Fruit fly (Drosophila melanogaster) whole organism, embryonic: ENCODE results near the gene beta4GalT7.

ENCODE experiments used
- Awh ChIP-seq: fragments of 200-800 bp; sonication (Bioruptor generic); IDR thresholded peaks from 2 replicates; pipeline ENCODE4, ENCODE4 v1.3.6; 2022; ENCODE audit warnings: missing biosample characterization, missing genetic modification characterization
- CG1024 ChIP-seq: fragments of 200-800 bp; sonication (Bioruptor generic); IDR thresholded peaks from 2 replicates; pipeline ENCODE4 v1.3.6; 2022; ENCODE audit warnings: missing biosample characterization, missing genetic modification characterization
- CG13775 ChIP-seq: fragments of 200-800 bp; sonication (Bioruptor generic); optimal IDR thresholded peaks from 3 replicates; lab custom pipeline; 2017; ENCODE audit warnings: missing biosample characterization, mild to moderate bottlenecking, missing genetic modification characterization
- CG14965 ChIP-seq: fragments of 200-800 bp; sonication (Bioruptor generic); optimal IDR thresholded peaks from 2 replicates; lab custom pipeline; 2016; ENCODE audit warnings: missing biosample characterization, missing genetic modification characterization, borderline replicate concordance
- CG15011 ChIP-seq: fragments of 200-800 bp; sonication (Bioruptor generic); optimal IDR thresholded peaks from 3 replicates; lab custom pipeline; 2018; ENCODE audit warnings: missing biosample characterization, mild to moderate bottlenecking, missing genetic modification characterization
- CG15514 ChIP-seq: fragments of 200-800 bp; sonication (Bioruptor generic); optimal IDR thresholded peaks from 3 replicates; lab custom pipeline; 2017; ENCODE audit warnings: missing biosample characterization, missing genetic modification characterization, mild to moderate bottlenecking, moderate library complexity, missing genetic modification reagents
- CG16779 ChIP-seq: fragments of 200-800 bp; sonication (Bioruptor generic); IDR thresholded peaks from 2 replicates; pipeline ENCODE4 v1.3.6; 2022; ENCODE audit warnings: missing biosample characterization, missing genetic modification characterization
- CG16815 ChIP-seq: fragments of 200-800 bp; sonication (Bioruptor generic); optimal IDR thresholded peaks from 3 replicates; lab custom pipeline; 2017; ENCODE audit warnings: missing biosample characterization, mild to moderate bottlenecking, missing genetic modification characterization
- CG17361 ChIP-seq: fragments of 200-800 bp; sonication (Bioruptor generic); IDR thresholded peaks from 3 replicates; pipeline ENCODE4 v1.3.6; 2022; ENCODE audit warnings: missing biosample characterization, missing genetic modification characterization
- CG2875 ChIP-seq: fragments of 200-800 bp; sonication (Bioruptor generic); optimal IDR thresholded peaks from 2 replicates; lab custom pipeline; 2017; ENCODE audit warnings: missing biosample characterization, mild to moderate bottlenecking, missing genetic modification characterization, missing genetic modification reagents
- CG3163 ChIP-seq: fragments of 200-800 bp; sonication (Bioruptor generic); optimal IDR thresholded peaks from 3 replicates; lab custom pipeline; 2016; ENCODE audit warnings: missing biosample characterization, missing genetic modification characterization
- CG3281 ChIP-seq: fragments of 200-800 bp; sonication (Bioruptor generic); optimal IDR thresholded peaks from 3 replicates; lab custom pipeline; 2017; ENCODE audit warnings: missing biosample characterization, mild to moderate bottlenecking, missing genetic modification characterization
- CG4360 ChIP-seq: fragments of 200-800 bp; sonication (Bioruptor generic); IDR thresholded peaks from 2 replicates; pipeline ENCODE4 v1.3.6; 2022; ENCODE audit warnings: missing biosample characterization, missing genetic modification characterization
- CG4617 ChIP-seq: fragments of 200-800 bp; sonication (Bioruptor generic); optimal IDR thresholded peaks from 3 replicates; lab custom pipeline; 2016; ENCODE audit warnings: missing biosample characterization, missing genetic modification characterization, borderline replicate concordance
- CG5180 ChIP-seq: fragments of 200-800 bp; sonication (Bioruptor generic); optimal IDR thresholded peaks from 3 replicates; lab custom pipeline; 2017; ENCODE audit warnings: missing biosample characterization, missing genetic modification characterization, mild to moderate bottlenecking, moderate library complexity, missing genetic modification reagents
- CG6765 ChIP-seq: fragments of 200-800 bp; sonication (Bioruptor generic); optimal IDR thresholded peaks from 3 replicates; lab custom pipeline; 2017; ENCODE audit warnings: missing biosample characterization, mild to moderate bottlenecking, missing genetic modification characterization
- CG7839 ChIP-seq: fragments of 200-800 bp; sonication (Bioruptor generic); optimal IDR thresholded peaks from 3 replicates; lab custom pipeline; 2018; ENCODE audit warnings: missing biosample characterization, mild to moderate bottlenecking, missing genetic modification characterization, moderate library complexity
- CG8924 ChIP-seq: fragments of 200-800 bp; optimal IDR thresholded peaks from 3 replicates; lab custom pipeline; 2019; ENCODE audit warnings: missing biosample characterization, mild to moderate bottlenecking, missing genetic modification characterization, moderate library complexity
- CG9437 ChIP-seq: fragments of 200-800 bp; sonication (Bioruptor generic); optimal IDR thresholded peaks from 2 replicates; lab custom pipeline; 2018; ENCODE audit warnings: missing biosample characterization, mild to moderate bottlenecking, missing genetic modification characterization
- Dek ChIP-seq: fragments of 200-800 bp; sonication (Bioruptor generic); optimal IDR thresholded peaks from 3 replicates; lab custom pipeline; 2019; ENCODE audit warnings: missing biosample characterization, mild to moderate bottlenecking, missing genetic modification characterization, moderate library complexity
- Drgx ChIP-seq: fragments of 200-800 bp; sonication (Bioruptor generic); IDR thresholded peaks from 2 replicates; pipeline ENCODE4 v1.3.6; 2022; ENCODE audit warnings: missing biosample characterization, missing genetic modification characterization
- HHEX ChIP-seq: fragments of 200-800 bp; sonication (Bioruptor generic); optimal IDR thresholded peaks from 3 replicates; lab custom pipeline; 2017; ENCODE audit warnings: missing biosample characterization, mild to moderate bottlenecking, missing genetic modification characterization, missing genetic modification reagents
- Hand ChIP-seq: fragments of 200-800 bp; sonication (Bioruptor generic); optimal IDR thresholded peaks from 2 replicates; lab custom pipeline; 2017; ENCODE audit warnings: mild to moderate bottlenecking, missing biosample characterization, missing genetic modification reagents, missing genetic modification characterization
- Hmr ChIP-seq: fragments of 200-800 bp; sonication (Bioruptor generic); optimal IDR thresholded peaks from 3 replicates; lab custom pipeline; 2017; ENCODE audit warnings: mild to moderate bottlenecking, missing biosample characterization, missing genetic modification reagents, missing genetic modification characterization
- Hr51 ChIP-seq, 2 experiments: fragments of 200-800 bp; sonication (Bioruptor generic); optimal IDR thresholded peaks; 2 replicates in 1 of 2; 3 replicates in 1 of 2; lab custom pipeline; 2016 to 2018; ENCODE audit warnings: missing biosample characterization in 2 of 2, missing genetic modification characterization in 2 of 2, mild to moderate bottlenecking in 1 of 2, moderate library complexity in 1 of 2
- Jarid2 ChIP-seq: fragments of 200-800 bp; sonication (Bioruptor generic); optimal IDR thresholded peaks from 3 replicates; lab custom pipeline; 2017; ENCODE audit warnings: mild to moderate bottlenecking, missing biosample characterization, missing genetic modification reagents, missing genetic modification characterization
- Ssrp ChIP-seq: fragments of 200-800 bp; sonication (Bioruptor generic); optimal IDR thresholded peaks from 2 replicates; lab custom pipeline; 2018; ENCODE audit warnings: missing biosample characterization, mild to moderate bottlenecking, missing genetic modification characterization, moderate library complexity
- Tbp ChIP-seq: fragments of >200 bp; optimal IDR thresholded peaks from 2 replicates; lab custom pipeline; 2018; ENCODE audit warnings: missing biosample characterization, missing genetic modification characterization
- Xrp1 ChIP-seq: fragments of 200-800 bp; sonication (Bioruptor generic); IDR thresholded peaks from 2 replicates; pipeline ENCODE4 v1.3.6; 2022; ENCODE audit warnings: missing biosample characterization, missing genetic modification characterization
- al ChIP-seq: fragments of 200-800 bp; sonication (Bioruptor generic); IDR thresholded peaks from 2 replicates; pipeline ENCODE4 v1.3.6; 2022; ENCODE audit warnings: missing biosample characterization, missing genetic modification characterization
- chif ChIP-seq, 2 experiments: fragments of 200-800 bp; sonication (Bioruptor generic); optimal IDR thresholded peaks; 3 replicates each; lab custom pipeline; 2016; ENCODE audit warnings: missing biosample characterization in 2 of 2, missing genetic modification characterization in 2 of 2
- corto ChIP-seq: fragments of 200-800 bp; sonication (Bioruptor generic); optimal IDR thresholded peaks from 2 replicates; lab custom pipeline; 2016; ENCODE audit warnings: missing biosample characterization, mild to moderate bottlenecking, missing genetic modification characterization, moderate library complexity
- eyg ChIP-seq: fragments of 200-800 bp; sonication (Bioruptor generic); optimal IDR thresholded peaks from 3 replicates; lab custom pipeline; 2016; ENCODE audit warnings: missing biosample characterization, missing genetic modification characterization
- fd96Cb ChIP-seq: fragments of 200-800 bp; sonication (Bioruptor generic); optimal IDR thresholded peaks from 2 replicates; lab custom pipeline; 2018; ENCODE audit warnings: missing biosample characterization, mild to moderate bottlenecking, missing genetic modification characterization, moderate library complexity
- kni ChIP-seq: fragments of 200-800 bp; sonication (Bioruptor generic); optimal IDR thresholded peaks from 3 replicates; lab custom pipeline; 2017; ENCODE audit warnings: mild to moderate bottlenecking, missing biosample characterization, missing genetic modification reagents, missing genetic modification characterization
- lmd ChIP-seq: fragments of 200-800 bp; sonication (Bioruptor generic); IDR thresholded peaks from 2 replicates; pipeline ENCODE4 v1.3.6; 2022; ENCODE audit warnings: missing biosample characterization, missing genetic modification characterization
- oc ChIP-seq: fragments of 200-800 bp; sonication (Bioruptor generic); optimal IDR thresholded peaks from 2 replicates; lab custom pipeline; 2018; ENCODE audit warnings: missing biosample characterization, mild to moderate bottlenecking, missing genetic modification characterization, moderate library complexity
- onecut ChIP-seq: fragments of 200-800 bp; sonication (Bioruptor generic); IDR thresholded peaks from 2 replicates; pipeline ENCODE4 v1.3.6; 2022; ENCODE audit warnings: missing biosample characterization, missing genetic modification characterization
- scrt ChIP-seq: fragments of 200-800 bp; sonication (Bioruptor generic); optimal IDR thresholded peaks from 2 replicates; lab custom pipeline; 2018; ENCODE audit warnings: missing biosample characterization, mild to moderate bottlenecking, missing genetic modification characterization, moderate library complexity
- sd ChIP-seq: fragments of 200-800 bp; sonication (Bioruptor generic); optimal IDR thresholded peaks from 3 replicates; lab custom pipeline; 2018; ENCODE audit warnings: missing biosample characterization, mild to moderate bottlenecking, missing genetic modification characterization, moderate library complexity
- stwl ChIP-seq: fragments of 200-800 bp; sonication (Bioruptor generic); optimal IDR thresholded peaks from 3 replicates; lab custom pipeline; 2018; ENCODE audit warnings: missing biosample characterization, mild to moderate bottlenecking, missing genetic modification characterization, moderate library complexity
- sug ChIP-seq: fragments of 200-800 bp; optimal IDR thresholded peaks from 2 replicates; lab custom pipeline; 2019; ENCODE audit warnings: missing biosample characterization, mild to moderate bottlenecking, missing genetic modification characterization, moderate library complexity
- tin ChIP-seq: fragments of 200-800 bp; sonication (Bioruptor generic); optimal IDR thresholded peaks from 3 replicates; lab custom pipeline; 2016; ENCODE audit warnings: missing biosample characterization, missing genetic modification characterization
- tio ChIP-seq: fragments of 200-800 bp; sonication (Bioruptor generic); optimal IDR thresholded peaks from 2 replicates; lab custom pipeline; 2017; ENCODE audit warnings: missing biosample characterization, missing genetic modification characterization, inconsistent platforms

Gene beta4GalT7

DNA sequence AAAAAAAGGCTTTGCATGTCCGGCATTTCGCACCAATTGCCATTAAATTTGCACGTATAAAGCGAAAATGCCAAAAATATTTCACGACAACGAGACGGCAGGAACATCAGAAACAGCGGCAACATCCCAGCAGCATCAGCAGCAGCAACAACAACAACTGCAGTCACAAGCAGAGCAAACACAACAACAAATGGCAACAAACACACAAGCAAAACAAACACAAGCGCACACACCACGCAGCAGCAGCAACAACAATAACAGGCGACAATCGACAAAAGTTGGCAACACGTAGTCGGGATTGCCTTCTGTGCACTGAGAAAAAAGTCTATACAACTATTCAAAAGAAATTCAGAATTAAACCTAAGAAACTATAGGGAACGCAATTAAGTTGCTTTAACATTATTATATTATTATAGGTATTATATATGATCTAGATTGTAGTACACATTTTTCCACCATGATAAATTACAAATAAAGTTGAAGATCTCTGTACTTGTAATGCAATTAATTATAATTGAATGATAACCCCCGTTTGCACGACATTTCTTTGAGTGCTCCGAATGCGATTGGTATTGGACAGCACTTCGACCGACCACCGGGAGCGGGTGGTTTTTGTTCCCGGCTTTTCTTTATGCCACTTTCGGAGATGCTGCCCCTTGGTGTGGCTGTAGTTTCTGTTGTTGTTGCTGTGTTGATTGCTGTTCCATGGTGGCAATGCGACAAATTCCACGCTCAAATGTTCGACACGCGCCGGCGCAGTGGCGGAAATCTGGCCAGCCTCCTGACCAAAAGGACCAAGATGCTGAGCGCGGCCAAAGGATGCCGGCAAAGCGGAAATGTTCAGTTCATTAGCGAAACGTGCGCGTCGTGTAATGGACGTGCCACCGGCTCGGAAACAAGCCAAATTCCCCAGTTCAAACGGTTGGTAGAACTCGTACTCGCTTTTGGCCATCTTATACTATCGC is 39.2 kb upstream of the beta4GalT7 start, which contains the start of gene tnc (continued):
- TF ChIP-seq lmd (GFP tag; lab: Robert Waterston, UW) = peak; percentile 39; the same call in 1 of the 2 replicates
- peak; percentile 53 for TF ChIP-seq Hand (GFP tag; lab: Kevin White, UChicago)
- peak; percentile 60 for TF ChIP-seq fd96Cb (tag; lab: Kevin White, UChicago)
- peak; percentile 97 for TF ChIP-seq CG5180 (GFP tag; lab: Kevin White, UChicago)
- no peak for TF ChIP-seq CG3163 (GFP tag; lab: Kevin White, UChicago)
- TF ChIP-seq CG17361 (GFP tag; lab: Robert Waterston, UW) = peak; percentile 75
- peak; percentile 38 for TF ChIP-seq Ssrp
- peak in 1 of 2 experiments; percentile 72 for TF ChIP-seq Hr51 (GFP tag; optimal IDR thresholded peaks at IDR 0.05; lab: Kevin White, UChicago)
- peak; percentile 15 for TF ChIP-seq tin (GFP tag; lab: Kevin White, UChicago)
- peak; percentile 27 for TF ChIP-seq CG9437 (GFP tag; lab: Kevin White, UChicago)
- TF ChIP-seq sug = peak; percentile 32
- peak; percentile 6; the same call in 1 of the 2 replicates for TF ChIP-seq al (GFP tag; lab: Robert Waterston, UW)
- peak; percentile 47 for TF ChIP-seq tio (GFP tag; lab: Kevin White, UChicago)
- TF ChIP-seq CG6765 (GFP tag; lab: Kevin White, UChicago) = peak; percentile 51
- peak; percentile 17 for TF ChIP-seq Jarid2 (GFP tag; lab: Kevin White, UChicago)
- no peak for TF ChIP-seq Tbp
- peak; percentile 58 for TF ChIP-seq CG8924 (tag; lab: Kevin White, UChicago)
- peak; percentile 76 for TF ChIP-seq Drgx
- peak; percentile 78 for TF ChIP-seq Hmr
- peak; percentile 57 for TF ChIP-seq CG3281 (GFP tag; lab: Kevin White, UChicago)
- TF ChIP-seq sd (tag; lab: Kevin White, UChicago) = peak; percentile 19
- no peak for TF ChIP-seq CG1024 (GFP tag; lab: Robert Waterston, UW)
- TF ChIP-seq scrt = peak; percentile 67
- peak; percentile 18 for TF ChIP-seq CG13775
- TF ChIP-seq CG15514 = peak; percentile 37
- TF ChIP-seq oc (tag; lab: Kevin White, UChicago) = peak; percentile 23
- no peak for TF ChIP-seq Awh
- peak; percentile 34; the same call in 1 of the 2 replicates for TF ChIP-seq Xrp1
- TF ChIP-seq kni (GFP tag; lab: Kevin White, UChicago) = no peak
- TF ChIP-seq CG16779 (GFP tag; lab: Robert Waterston, UW) = no peak
- TF ChIP-seq CG16815 = peak; percentile 38
- no peak for TF ChIP-seq CG4617 (GFP tag; lab: Kevin White, UChicago)
- TF ChIP-seq Dek (tag; lab: Kevin White, UChicago) = peak; percentile 51
- TF ChIP-seq CG2875 (GFP tag; lab: Kevin White, UChicago) = peak; percentile 18
- TF ChIP-seq CG14965 (GFP tag; lab: Kevin White, UChicago) = no peak
- peak; percentile 63 for TF ChIP-seq HHEX (GFP tag; lab: Kevin White, UChicago)
- peak; percentile 49 for TF ChIP-seq CG15011 (GFP tag; lab: Kevin White, UChicago)
- peak; percentile 75 for TF ChIP-seq CG7839 (tag; lab: Kevin White, UChicago)
- TF ChIP-seq chif (GFP tag; optimal IDR thresholded peaks at IDR 0.05; lab: Kevin White, UChicago) = no peak
- no peak for TF ChIP-seq stwl (tag; lab: Kevin White, UChicago)
- no peak for TF ChIP-seq eyg (GFP tag; lab: Kevin White, UChicago)
- peak; percentile 85 for TF ChIP-seq CG4360 (GFP tag; lab: Robert Waterston, UW)
- TF ChIP-seq onecut (GFP tag; lab: Robert Waterston, UW) = peak; percentile 21; the same call in 1 of the 2 replicates
- peak; percentile 9 for TF ChIP-seq corto (GFP tag; lab: Kevin White, UChicago)
